Worm (Caenorhabditis elegans) whole organism, dauer: Measurements from ENCODE around the gene clec-32.

ENCODE experiments used
- unc-62 ChIP-seq: sonication (generic microtip); optimal IDR thresholded peaks from 2 replicates; lab custom pipeline; 2017; ENCODE audit warnings: missing biosample characterization, missing genetic modification reagents, missing genetic modification characterization

The clec-32 gene

ce11 chrV:16861719-16862118, at the start of gene clec-32, which contains the start of gene clec-24:
TSS of gene clec-32 (minus strand) at chrV:16861819.
TSS of gene clec-24 (plus strand) at chrV:16862012.
- TF ChIP-seq unc-62 = no peak

ce11 chrV:16911294-16911693, 49.7 kb upstream of the clec-32 start:
- TF ChIP-seq unc-62 = no peak

ce11 chrV:16910864-16911263, 49.2 kb upstream of the clec-32 start:
- TF ChIP-seq unc-62 = no peak

ce11 chrV:16909871-16910270, 48.3 kb upstream of the clec-32 start, which contains the start of gene F09C6.16:
TSS of gene F09C6.16 (minus strand) at chrV:16909971.
- TF ChIP-seq unc-62 = no peak

ce11 chrV:16904612-16905011, 43.0 kb upstream of the clec-32 start, which contains the start of gene nhr-262:
TSS of gene nhr-262 (plus strand) at chrV:16904912.
- TF ChIP-seq unc-62 = no peak

ce11 chrV:16902726-16903125, 41.1 kb upstream of the clec-32 start, which contains the start of gene srd-68:
TSS of gene srd-68 (minus strand) at chrV:16902826.
- TF ChIP-seq unc-62 = no peak

ce11 chrV:16899355-16899754, 37.7 kb upstream of the clec-32 start, which contains the start of gene fbxa-45:
TSS of gene fbxa-45 (minus strand) at chrV:16899455.
- TF ChIP-seq unc-62 = no peak

ce11 chrV:16893440-16893839, 31.8 kb upstream of the clec-32 start, which contains the start of gene F09C6.15:
TSS of gene F09C6.15 (plus strand) at chrV:16893740.
- TF ChIP-seq unc-62 = no peak

- TF ChIP-seq unc-62 = no peak
These were observed 27.2 kb upstream of the clec-32 start, which contains the start of the genes ifas-2 and fbxa-44 for ce11 chrV:16888788-16889325. TSS of gene ifas-2 (minus strand) at chrV:16888888. TSS of gene fbxa-44 (plus strand) at chrV:16889275.

- TF ChIP-seq unc-62 = no peak
These were observed 23.1 kb upstream of the clec-32 start, which contains the start of gene F09C6.13 for ce11 chrV:16884744-16885143. TSS of gene F09C6.13 (plus strand) at chrV:16885044.

ce11 chrV:16882260-16882918, 20.8 kb upstream of the clec-32 start, which contains the start of the genes F09C6.11 and F09C6.12:
TSS of gene F09C6.11 (minus strand) at chrV:16882310.
TSS of gene F09C6.12 (plus strand) at chrV:16882868.
- TF ChIP-seq unc-62 = no peak

- no peak for TF ChIP-seq unc-62
These were observed 19.1 kb upstream of the clec-32 start, which contains the start of gene F09C6.14 for ce11 chrV:16880679-16881078. TSS of gene F09C6.14 (plus strand) at chrV:16880979.

ce11 chrV:16880054-16880453, 18.4 kb upstream of the clec-32 start, which contains the start of gene F09C6.3:
TSS of gene F09C6.3 (minus strand) at chrV:16880154.
- no peak for TF ChIP-seq unc-62

- TF ChIP-seq unc-62 = no peak
These were observed 17.9 kb upstream of the clec-32 start for ce11 chrV:16879532-16879931.

ce11 chrV:16874966-16875365, 13.3 kb upstream of the clec-32 start, which contains the start of gene F49A5.10:
TSS of gene F49A5.10 (plus strand) at chrV:16875266.
- TF ChIP-seq unc-62 = no peak

- no peak for TF ChIP-seq unc-62
These were observed 12.0 kb upstream of the clec-32 start, which contains the start of gene srw-23 for ce11 chrV:16873642-16874041. TSS of gene srw-23 (plus strand) at chrV:16873942.

- TF ChIP-seq unc-62 = no peak
These were observed 9.8 kb upstream of the clec-32 start, which contains the start of gene thn-4 for ce11 chrV:16871387-16871786. TSS of gene thn-4 (minus strand) at chrV:16871487.
